Worm (Caenorhabditis elegans) whole organism, young adult: ENCODE data around the gene nhr-235.

Experiments used
- ZK185.1 ChIP-seq: sonication (generic microtip); optimal IDR thresholded peaks from 2 replicates; lab custom pipeline; 2016; ENCODE audit warnings: mild to moderate bottlenecking, missing genetic modification characterization, missing compliant biosample characterization; ENCODE audit not compliant: poor library complexity, severe bottlenecking
- lin-35 ChIP-seq, 3 experiments: fragments of 150-350 bp in 2 of 3; sonication (generic microtip) in 1 of 3; optimal IDR thresholded peaks; 2 replicates each; lab custom pipeline; 2014 to 2018; ENCODE audit warnings: missing biosample characterization in 3 of 3, missing genetic modification characterization in 3 of 3, missing genetic modification reagents in 3 of 3
- lir-1 ChIP-seq: fragments of 200-800 bp; sonication (Bioruptor generic); conservative IDR thresholded peaks from 2 replicates; pipeline ENCODE4 v1.3.6; 2022; ENCODE audit warnings: missing genetic modification reagents, missing genetic modification characterization, missing compliant biosample characterization
- nfyb-1 ChIP-seq: fragments of 200-800 bp; sonication (Bioruptor generic); IDR thresholded peaks from 2 replicates; pipeline ENCODE4 v1.3.6; 2022; ENCODE audit warnings: missing genetic modification reagents, missing genetic modification characterization, missing compliant biosample characterization
- snpc-1.1 ChIP-seq: sonication (generic microtip); optimal IDR thresholded peaks from 2 replicates; lab custom pipeline; 2017; ENCODE audit warnings: missing genetic modification characterization, mild to moderate bottlenecking, missing compliant biosample characterization, antibody characterized with exemption, moderate library complexity, missing genotype, missing genetic modification reagents; ENCODE audit not compliant: insufficient read depth

DNA sequence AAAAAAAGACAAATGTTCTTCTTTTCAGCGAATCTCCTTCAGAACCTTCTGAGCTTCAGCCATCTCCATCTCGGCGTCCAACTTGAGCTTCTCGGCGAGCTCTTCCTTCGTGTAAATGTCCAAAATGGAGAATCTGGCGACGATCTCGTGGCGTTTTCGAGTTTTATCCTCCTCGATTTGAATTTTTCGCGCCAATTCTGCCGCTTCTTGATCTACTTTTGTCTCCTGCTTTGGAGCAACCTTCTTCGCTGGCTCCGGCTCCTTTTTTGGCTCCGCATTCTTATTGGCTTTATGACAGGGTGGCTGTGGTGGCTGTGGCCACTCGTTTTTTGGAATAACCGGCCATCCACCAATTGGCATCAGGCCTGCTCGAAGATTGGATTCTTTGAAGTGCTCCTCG lies 32.8 kb downstream of the nhr-235 start:
- TF ChIP-seq snpc-1.1 (tag; lab: Kevin White, UChicago) (no peak), ZK185.1 (tag; lab: Kevin White, UChicago) (no peak), lir-1 (GFP tag; lab: Robert Waterston, UW) (no peak), nfyb-1 (GFP tag; lab: Robert Waterston, UW) (no peak), lin-35 (GFP tag; optimal IDR thresholded peaks at IDR 0.05; lab: Kevin White, UChicago) (no peak)
